Worm (Caenorhabditis elegans) whole organism, L3 larva: ENCODE measurements around the gene tsp-4.
A peak's percentile ranks its signal among the peaks of the same experiment; 100 is the strongest.

ENCODE experiments used
- fos-1 ChIP-seq: fragments of 150-350 bp; optimal IDR thresholded peaks from 2 replicates; lab custom pipeline; 2014; ENCODE audit warnings: missing biosample characterization, missing genetic modification characterization
- snpc-4 ChIP-seq: fragments of 150-350 bp; optimal IDR thresholded peaks from 2 replicates; lab custom pipeline; 2014; ENCODE audit warnings: missing biosample characterization, missing genetic modification characterization

- peak; percentile 47 for TF ChIP-seq snpc-4 (tag; lab: Kevin White, UChicago)
- no peak for TF ChIP-seq fos-1 (tag; lab: Kevin White, UChicago)
Observed at ce11 chrIV:12558925-12559450, 38.9 kb upstream of the tsp-4 start, which contains the start of the genes ZK795.2 and ZK795.3.
